Worm (Caenorhabditis elegans) whole organism, L1 larva: ENCODE results near the gene nhr-216.

Experiments used
- F16B12.6 ChIP-seq: fragments of 150-350 bp; optimal IDR thresholded peaks from 2 replicates; lab custom pipeline; 2014; ENCODE audit warnings: missing biosample characterization, missing genetic modification characterization
- Y116A8C.19 ChIP-seq: sonication (generic microtip); optimal IDR thresholded peaks from 2 replicates; lab custom pipeline; 2016; ENCODE audit warnings: missing compliant biosample characterization, missing genetic modification characterization, borderline replicate concordance
- aha-1 ChIP-seq: fragments of 150-350 bp; optimal IDR thresholded peaks from 2 replicates; lab custom pipeline; 2014; ENCODE audit warnings: missing biosample characterization, missing genetic modification characterization
- ama-1 ChIP-seq: fragments of 150-350 bp; optimal IDR thresholded peaks from 2 replicates; lab custom pipeline; 2014
- dpl-1 ChIP-seq, 3 experiments: fragments of 150-350 bp in 2 of 3; sonication (generic microtip) in 1 of 3; optimal IDR thresholded peaks; 2 replicates each; lab custom pipeline; 2014 to 2017; ENCODE audit warnings: missing biosample characterization in 3 of 3, missing genetic modification characterization in 3 of 3, missing genetic modification reagents in 3 of 3
- efl-3 ChIP-seq: fragments of 200-800 bp; sonication (Bioruptor generic); optimal IDR thresholded peaks from 2 replicates; lab custom pipeline; 2018; ENCODE audit warnings: mild to moderate bottlenecking, missing genetic modification characterization, missing compliant biosample characterization
- egl-13 ChIP-seq: sonication (generic microtip); optimal IDR thresholded peaks from 2 replicates; lab custom pipeline; 2016; ENCODE audit warnings: missing genotype, missing genetic modification reagents, missing genetic modification characterization, missing compliant biosample characterization
- egl-27 ChIP-seq, 2 experiments: fragments of 150-350 bp in 1 of 2; sonication (generic microtip); optimal IDR thresholded peaks; 3 replicates each; lab custom pipeline; 2017 to 2018; ENCODE audit warnings: missing biosample characterization in 2 of 2, missing genetic modification characterization in 2 of 2, missing genetic modification reagents in 2 of 2
- isw-1 ChIP-seq: fragments of 200-800 bp; sonication (Bioruptor generic); IDR thresholded peaks from 2 replicates; pipeline ENCODE4 v1.3.6; 2022; ENCODE audit warnings: missing genetic modification characterization, missing compliant biosample characterization
- lin-35 ChIP-seq, 2 experiments: fragments of 150-350 bp; optimal IDR thresholded peaks; 2 replicates each; lab custom pipeline; 2014; ENCODE audit warnings: missing biosample characterization in 2 of 2, missing genetic modification characterization in 2 of 2, missing genetic modification reagents in 2 of 2
- lir-3 ChIP-seq: sonication (generic microtip); optimal IDR thresholded peaks from 2 replicates; lab custom pipeline; 2016; ENCODE audit warnings: mild to moderate bottlenecking, missing genetic modification characterization, moderate library complexity, missing compliant biosample characterization; ENCODE audit not compliant: poor library complexity
- lsy-2 ChIP-seq, 2 experiments: fragments of 150-350 bp; optimal IDR thresholded peaks; 2 replicates each; lab custom pipeline; 2014; ENCODE audit warnings: missing biosample characterization in 2 of 2, missing genetic modification characterization in 2 of 2
- mdl-1 ChIP-seq, 2 experiments: fragments of 150-350 bp; optimal IDR thresholded peaks; 2 replicates each; lab custom pipeline; 2014 to 2017; ENCODE audit warnings: missing biosample characterization in 2 of 2, missing genetic modification characterization in 2 of 2, inconsistent platforms in 1 of 2
- mef-2 ChIP-seq: fragments of 150-350 bp; optimal IDR thresholded peaks from 2 replicates; lab custom pipeline; 2014; ENCODE audit warnings: missing biosample characterization, missing genetic modification characterization
- nhr-12 ChIP-seq: sonication (generic microtip); optimal IDR thresholded peaks from 2 replicates; lab custom pipeline; 2017; ENCODE audit warnings: missing biosample characterization, missing genetic modification characterization
- nhr-20 ChIP-seq: sonication (generic microtip); optimal IDR thresholded peaks from 2 replicates; lab custom pipeline; 2016; ENCODE audit warnings: mild to moderate bottlenecking, missing genetic modification characterization, missing compliant biosample characterization
- nhr-76 ChIP-seq: sonication (generic microtip); optimal IDR thresholded peaks from 2 replicates; lab custom pipeline; 2017; ENCODE audit warnings: missing biosample characterization, missing genetic modification characterization
- nhr-77 ChIP-seq: fragments of 150-350 bp; optimal IDR thresholded peaks from 2 replicates; lab custom pipeline; 2014; ENCODE audit warnings: missing biosample characterization, missing genetic modification characterization
- nhr-84 ChIP-seq: sonication (generic microtip); optimal IDR thresholded peaks from 2 replicates; lab custom pipeline; 2017; ENCODE audit warnings: missing biosample characterization, missing genetic modification characterization
- nhr-85 ChIP-seq: sonication (generic microtip); peaks from one replicate; lab custom pipeline; 2016; ENCODE audit warnings: missing genetic modification characterization, inconsistent platforms, missing compliant biosample characterization
- nhr-90 ChIP-seq: sonication (generic microtip); optimal IDR thresholded peaks from 2 replicates; lab custom pipeline; 2016; ENCODE audit warnings: mild to moderate bottlenecking, missing genetic modification characterization, missing compliant biosample characterization; ENCODE audit not compliant: poor library complexity
- pag-3 ChIP-seq: sonication (generic microtip); optimal IDR thresholded peaks from 2 replicates; lab custom pipeline; 2017; ENCODE audit warnings: missing genetic modification characterization, mild to moderate bottlenecking, missing compliant biosample characterization, antibody characterized with exemption, borderline replicate concordance; ENCODE audit not compliant: insufficient read depth
- pqm-1 ChIP-seq: sonication (generic microtip); optimal IDR thresholded peaks from 3 replicates; lab custom pipeline; 2017; ENCODE audit warnings: missing biosample characterization, missing genetic modification characterization
- tbx-2 ChIP-seq: sonication (generic microtip); optimal IDR thresholded peaks from 2 replicates; lab custom pipeline; 2016; ENCODE audit warnings: missing genetic modification characterization, missing compliant biosample characterization
- unc-30 ChIP-seq: sonication (generic microtip); optimal IDR thresholded peaks from 2 replicates; lab custom pipeline; 2017; ENCODE audit warnings: missing biosample characterization, missing genetic modification characterization
- zag-1 ChIP-seq: fragments of 150-350 bp; optimal IDR thresholded peaks from 2 replicates; lab custom pipeline; 2014; ENCODE audit warnings: missing biosample characterization, missing genetic modification characterization
- zip-4 ChIP-seq: fragments of 200-800 bp; sonication (Bioruptor generic); optimal IDR thresholded peaks from 2 replicates; lab custom pipeline; 2018; ENCODE audit warnings: mild to moderate bottlenecking, missing genetic modification characterization, moderate library complexity, missing compliant biosample characterization
- ztf-11 ChIP-seq, 2 experiments: sonication (generic microtip); optimal IDR thresholded peaks; 2 replicates each; lab custom pipeline; 2016 to 2017; ENCODE audit warnings: missing genetic modification characterization in 2 of 2, missing biosample characterization in 1 of 2, missing compliant biosample characterization in 1 of 2
- ztf-4 ChIP-seq: fragments of 150-350 bp; optimal IDR thresholded peaks from 2 replicates; lab custom pipeline; 2014; ENCODE audit warnings: missing biosample characterization, missing genetic modification characterization

nhr-216 gene

ce11 chrV:5324566-5324965, 34.1 kb downstream of the nhr-216 start, which contains the start of gene ceh-33:
TSS of gene ceh-33 (minus strand) at chrV:5324666.
- TF ChIP-seq mef-2 (tag; lab: Kevin White, UChicago), result no peak
- TF ChIP-seq nhr-85 (tag; lab: Kevin White, UChicago), result peak; percentile 18

- TF ChIP-seq lsy-2 (tag; optimal IDR thresholded peaks at IDR 0.05; lab: Kevin White, UChicago) (peak in 1 of 2 experiments; percentile 55), nhr-84 (tag; lab: Kevin White, UChicago) (no peak)
Measured at ce11 chrV:5322815-5323214, 35.9 kb downstream of the nhr-216 start.

ce11 chrV:5319477-5319876, 39.2 kb downstream of the nhr-216 start, which contains the start of gene ceh-34:
TSS of gene ceh-34 (minus strand) at chrV:5319577.
- TF ChIP-seq egl-27 (tag; optimal IDR thresholded peaks at IDR 0.05; lab: Kevin White, UChicago) (no peak), nhr-85 (tag; lab: Kevin White, UChicago) (peak; percentile 6), F16B12.6 (no peak), efl-3 (GFP tag; lab: Kevin White, UChicago) (no peak)
- TF ChIP-seq, all 84 proteins: peak for 1

- TF ChIP-seq mef-2 (tag; lab: Kevin White, UChicago), result no peak
- no peak for TF ChIP-seq aha-1 (tag; lab: Kevin White, UChicago)
- TF ChIP-seq nhr-90 (tag; lab: Kevin White, UChicago), result no peak
- no peak for TF ChIP-seq nhr-20 (tag; lab: Kevin White, UChicago)
- no peak for TF ChIP-seq unc-30 (tag; lab: Kevin White, UChicago)
- no peak for TF ChIP-seq egl-13
- TF ChIP-seq zip-4 (GFP tag; lab: Kevin White, UChicago), result no peak
- no peak for TF ChIP-seq egl-27 (tag; optimal IDR thresholded peaks at IDR 0.05; lab: Kevin White, UChicago)
- TF ChIP-seq lin-35 (GFP tag; optimal IDR thresholded peaks at IDR 0.05; lab: Kevin White, UChicago), result no peak
- TF ChIP-seq nhr-77 (tag; lab: Kevin White, UChicago), result no peak
- no peak for TF ChIP-seq nhr-12
- TF ChIP-seq zag-1, result no peak
- TF ChIP-seq Y116A8C.19 (tag; lab: Kevin White, UChicago), result no peak
- TF ChIP-seq isw-1 (GFP tag; lab: Robert Waterston, UW), result no peak
Measured at ce11 chrV:5318349-5318748, 40.3 kb downstream of the nhr-216 start.

- TF ChIP-seq ztf-11 (tag; optimal IDR thresholded peaks at IDR 0.05; lab: Kevin White, UChicago) (no peak), tbx-2 (no peak), ztf-4 (tag; lab: Kevin White, UChicago) (no peak), mdl-1 (tag; optimal IDR thresholded peaks at IDR 0.05; lab: Kevin White, UChicago) (no peak), efl-3 (GFP tag; lab: Kevin White, UChicago) (no peak), nhr-76 (tag; lab: Kevin White, UChicago) (no peak), ama-1 (lab: Kevin White, UChicago) (no peak), lir-3 (tag; lab: Kevin White, UChicago) (no peak), dpl-1 (GFP tag; optimal IDR thresholded peaks at IDR 0.05; lab: Kevin White, UChicago) (no peak), nhr-85 (tag; lab: Kevin White, UChicago) (no peak), F16B12.6 (no peak)
Measured at ce11 chrV:5314104-5314503, 44.6 kb downstream of the nhr-216 start, which contains the start of gene C10G8.2. TSS of gene C10G8.2 (plus strand) at chrV:5314404.

ce11 chrV:5312453-5312852, 46.2 kb downstream of the nhr-216 start, which contains the start of gene C10G8.3:
TSS of gene C10G8.3 (plus strand) at chrV:5312753.
- TF ChIP-seq zag-1, result no peak
- TF ChIP-seq nhr-90 (tag; lab: Kevin White, UChicago), result no peak
- TF ChIP-seq mdl-1 (tag; optimal IDR thresholded peaks at IDR 0.05; lab: Kevin White, UChicago), result no peak
- TF ChIP-seq, all 84 proteins: peak for 0

- TF ChIP-seq pag-3 (tag; lab: Kevin White, UChicago), result no peak
- no peak for TF ChIP-seq pqm-1 (tag; lab: Kevin White, UChicago)
Measured at ce11 chrV:5311635-5312034, 47.0 kb downstream of the nhr-216 start, which contains the start of gene C10G8.4. TSS of gene C10G8.4 (plus strand) at chrV:5311935.
